Worm (Caenorhabditis elegans) whole organism, early embryonic: Measurements from ENCODE around the gene lsd-1.

ENCODE experiments used
- B0310.2 ChIP-seq: sonication (generic microtip); optimal IDR thresholded peaks from 2 replicates; lab custom pipeline; 2016; ENCODE audit warnings: mild to moderate bottlenecking, missing genetic modification characterization, missing compliant biosample characterization
- aly-1 ChIP-seq: sonication (generic microtip); optimal IDR thresholded peaks from 2 replicates; lab custom pipeline; 2016; ENCODE audit warnings: missing genetic modification characterization, missing compliant biosample characterization
- ama-1 ChIP-seq: fragments of 150-350 bp; optimal IDR thresholded peaks from 2 replicates; lab custom pipeline; 2014
- ceh-13 ChIP-seq: fragments of 200-800 bp; sonication (Bioruptor generic); optimal IDR thresholded peaks from 2 replicates; lab custom pipeline; 2018; ENCODE audit warnings: mild to moderate bottlenecking, missing genetic modification characterization, missing compliant biosample characterization
- ceh-36 ChIP-seq: sonication (generic microtip); optimal IDR thresholded peaks from 2 replicates; lab custom pipeline; 2016; ENCODE audit warnings: missing genetic modification characterization, inconsistent platforms, missing compliant biosample characterization
- ets-7 ChIP-seq: sonication (generic microtip); optimal IDR thresholded peaks from 2 replicates; lab custom pipeline; 2016; ENCODE audit warnings: missing genotype, missing genetic modification characterization, missing compliant biosample characterization
- flt-1 ChIP-seq: fragments of 200-800 bp; sonication (Bioruptor generic); IDR thresholded peaks from 2 replicates; pipeline ENCODE4 v1.3.6; 2022; ENCODE audit warnings: missing genetic modification characterization, missing compliant biosample characterization
- hmbx-1 ChIP-seq: sonication (generic microtip); optimal IDR thresholded peaks from 2 replicates; lab custom pipeline; 2016; ENCODE audit warnings: mild to moderate bottlenecking, missing genetic modification characterization, missing compliant biosample characterization
- hnd-1 ChIP-seq: sonication (generic microtip); optimal IDR thresholded peaks from 2 replicates; lab custom pipeline; 2016; ENCODE audit warnings: missing genetic modification characterization, missing compliant biosample characterization
- pes-1 ChIP-seq: fragments of 200-800 bp; sonication (Bioruptor generic); IDR thresholded peaks from 2 replicates; pipeline ENCODE4 v1.3.6; 2022; ENCODE audit warnings: missing genetic modification reagents, missing genetic modification characterization, missing compliant biosample characterization
- scrt-1 ChIP-seq: fragments of 200-800 bp; sonication (Bioruptor generic); IDR thresholded peaks from 2 replicates; pipeline ENCODE4 v1.3.6; 2022; ENCODE audit warnings: missing genetic modification characterization, missing compliant biosample characterization
- sea-1 ChIP-seq: fragments of 200-800 bp; sonication (Bioruptor generic); conservative IDR thresholded peaks from 2 replicates; pipeline ENCODE4 v1.3.6; 2022; ENCODE audit warnings: missing genetic modification characterization, missing compliant biosample characterization
- tbx-11 ChIP-seq: fragments of 200-800 bp; sonication (Bioruptor generic); IDR thresholded peaks from 2 replicates; pipeline ENCODE4 v1.3.6; 2022; ENCODE audit warnings: missing genetic modification characterization, missing compliant biosample characterization

ce11 chrX:11992778-11993177 is 44.1 kb downstream of the lsd-1 start:
- TF ChIP-seq ama-1, result no peak
- TF ChIP-seq flt-1 (GFP tag; lab: Robert Waterston, UW), result no peak
- TF ChIP-seq scrt-1 (GFP tag; lab: Robert Waterston, UW), result no peak
- no peak for TF ChIP-seq aly-1 (tag; lab: Kevin White, UChicago)
- TF ChIP-seq pes-1 (GFP tag; lab: Robert Waterston, UW), result no peak
- TF ChIP-seq hnd-1 (tag; lab: Kevin White, UChicago), result no peak
- no peak for TF ChIP-seq B0310.2 (tag; lab: Kevin White, UChicago)
- no peak for TF ChIP-seq hmbx-1 (tag; lab: Kevin White, UChicago)
- no peak for TF ChIP-seq ceh-36
- no peak for TF ChIP-seq ets-7 (tag; lab: Kevin White, UChicago)
- no peak for TF ChIP-seq tbx-11 (GFP tag; lab: Robert Waterston, UW)
- no peak for TF ChIP-seq sea-1
- no peak for TF ChIP-seq ceh-13
